Fruit fly (Drosophila melanogaster) S2 (cell line): ENCODE measurements around the gene CG42536.

Experiments
- CG8478 ChIP-seq: fragments of >200 bp; optimal IDR thresholded peaks from 2 replicates; lab custom pipeline; 2018
- CTCF ChIP-seq, 2 experiments: fragments of >200 bp; optimal IDR thresholded peaks; 2 replicates each; lab custom pipeline; 2018

DNA sequence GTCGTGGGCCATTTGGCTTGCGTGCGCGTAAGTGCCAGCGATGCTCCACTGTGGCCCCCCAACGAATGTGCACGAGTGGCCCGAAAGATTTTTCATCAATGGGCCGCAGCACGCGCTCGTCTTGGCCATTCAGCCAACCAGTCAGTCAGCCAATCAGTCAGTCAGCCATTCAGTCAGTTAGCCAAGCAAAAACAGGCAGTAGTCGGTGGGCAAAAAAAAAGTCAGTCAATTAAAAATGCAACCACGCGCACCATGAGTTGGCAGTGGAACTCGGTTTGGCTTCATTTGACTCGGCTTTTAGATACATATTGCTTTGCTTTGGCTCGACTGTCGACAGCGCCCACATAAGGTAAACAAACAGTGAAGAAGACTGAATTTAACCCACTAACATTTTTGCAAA lies 16.1 kb upstream of the CG42536 start:
- TF ChIP-seq CTCF (optimal IDR thresholded peaks at IDR 0.05; lab: Kevin White, UChicago) (no peak), CG8478 (lab: Kevin White, UChicago) (no peak)
